Worm (Caenorhabditis elegans): ENCODE data around the gene hot-3.

Gene hot-3

DNA sequence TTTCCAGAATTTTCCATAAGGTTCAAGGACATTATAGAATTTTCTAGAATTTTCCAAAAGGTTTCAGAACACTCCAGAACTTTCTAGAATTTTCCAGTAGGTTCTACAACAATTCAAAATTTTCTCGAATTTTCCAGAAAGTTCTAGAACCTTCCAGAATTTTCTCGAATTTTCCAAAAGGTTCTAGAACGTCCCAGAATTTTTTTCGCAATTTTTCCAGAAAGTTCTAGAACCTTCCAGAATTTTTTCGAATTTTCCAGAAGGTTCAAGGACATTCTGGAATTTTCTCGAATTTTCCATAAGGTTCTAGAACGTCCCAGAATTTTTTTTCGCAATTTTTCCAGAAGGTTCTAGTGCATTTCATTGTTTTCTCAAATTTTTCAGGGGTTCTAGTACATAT is 45.9 kb upstream of the hot-3 start:
- TF ChIP-seq bed-2 (GFP tag; IDR thresholded peaks at IDR 0.05), result no peak
- peak; percentile 93 for TF ChIP-seq hsf-1 (GFP tag; IDR thresholded peaks at IDR 0.05)
- TF ChIP-seq rpc-1 (optimal IDR thresholded peaks at IDR 0.05), result peak; percentile 31
- TF ChIP-seq rpc-1 (tag; optimal IDR thresholded peaks at IDR 0.05), result no peak
- TF ChIP-seq unc-130 (GFP tag; optimal IDR thresholded peaks at IDR 0.05), result no peak

DNA sequence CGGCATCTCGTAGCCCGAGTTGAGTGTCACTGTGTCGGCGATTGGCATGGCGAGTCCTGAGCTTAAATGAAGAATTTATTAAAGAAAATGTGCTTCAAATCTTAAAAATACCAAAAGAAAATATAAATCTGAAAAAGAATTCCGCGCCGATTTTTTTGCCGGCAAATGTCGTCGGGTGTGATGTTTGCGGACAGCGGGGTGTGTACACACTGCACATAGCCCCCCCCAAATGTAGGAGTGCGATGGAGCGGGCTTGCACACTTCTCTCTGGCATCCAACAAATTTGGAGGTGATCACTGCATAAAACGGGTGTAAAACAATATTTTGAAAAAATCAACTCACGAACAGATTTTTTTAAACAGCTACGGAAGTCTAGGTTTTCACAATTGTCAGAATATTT is 44.3 kb upstream of the hot-3 start, which contains the start of gene Y39G8B.2:
TSS of gene Y39G8B.2 (minus strand) at position 61 of the 400 bp plus-strand sequence.
- TF ChIP-seq hrde-1 (tag; optimal IDR thresholded peaks at IDR 0.05; ENCODE audit: borderline replicate concordance) (no peak), C06A6.2 (GFP tag; conservative IDR thresholded peaks at IDR 0.05) (no peak), chd-7 (tag; optimal IDR thresholded peaks at IDR 0.05) (peak; percentile 1), ama-1 (optimal IDR thresholded peaks at IDR 0.05) (no peak), ama-1 (GFP tag; optimal IDR thresholded peaks at IDR 0.05) (no peak), egrh-3 (GFP tag; IDR thresholded peaks at IDR 0.05) (peak; percentile 74), B0336.3 (GFP tag; IDR thresholded peaks at IDR 0.05) (peak; percentile 50; the same call in 1 of the 2 replicates), zfh-2 (GFP tag; conservative IDR thresholded peaks at IDR 0.05) (peak; percentile 72), K11D2.4 (GFP tag; IDR thresholded peaks at IDR 0.05) (peak; percentile 50; the same call in 1 of the 2 replicates), nfyb-1 (GFP tag; IDR thresholded peaks at IDR 0.05) (peak; percentile 69), lsl-1 (GFP tag; optimal IDR thresholded peaks at IDR 0.05) (no peak), mes-4 (tag; optimal IDR thresholded peaks at IDR 0.05) (no peak), efl-1 (GFP tag; optimal IDR thresholded peaks at IDR 0.05) (peak; percentile 40), ekl-4 (GFP tag; IDR thresholded peaks at IDR 0.05) (peak; percentile 44; the same call in 1 of the 2 replicates), hmg-1.2 (GFP tag; IDR thresholded peaks at IDR 0.05) (peak; percentile 72), pha-4 (tag; optimal IDR thresholded peaks at IDR 0.05) (peak; percentile 60), tbp1 (GFP tag; optimal IDR thresholded peaks at IDR 0.05) (peak; percentile 45), ZK185.1 (tag; optimal IDR thresholded peaks at IDR 0.05; ENCODE audit: poor library complexity, severe bottlenecking) (no peak), attf-3 (GFP tag; conservative IDR thresholded peaks at IDR 0.05) (0 out of 2 replicates have a peak, but pooled peaks have one; percentile 26), dpl-1 (GFP tag; optimal IDR thresholded peaks at IDR 0.05) (peak; percentile 41), attf-6 (GFP tag; IDR thresholded peaks at IDR 0.05) (no peak), Y53G8AR.9 (GFP tag; conservative IDR thresholded peaks at IDR 0.05) (no peak), nhr-27 (tag; optimal IDR thresholded peaks at IDR 0.05) (no peak), mel-28 (tag; optimal IDR thresholded peaks at IDR 0.05; ENCODE audit: borderline replicate concordance) (no peak), T26A5.8 (tag; optimal IDR thresholded peaks at IDR 0.05) (no peak), F23B12.7 (tag; optimal IDR thresholded peaks at IDR 0.05; ENCODE audit: insufficient read depth) (peak; percentile 30), athp-1 (tag; optimal IDR thresholded peaks at IDR 0.05) (peak; percentile 22), lin-26 (GFP tag; IDR thresholded peaks at IDR 0.05) (no peak), him-1 (tag; optimal IDR thresholded peaks at IDR 0.05) (no peak), lin-35 (GFP tag; optimal IDR thresholded peaks at IDR 0.05) (peak in 1 of 3 experiments; percentile 72), snpc-1.3 (tag; optimal IDR thresholded peaks at IDR 0.05; ENCODE audit: insufficient read depth) (no peak), dpff-1 (tag; optimal IDR thresholded peaks at IDR 0.05) (no peak), ceh-100 (GFP tag; IDR thresholded peaks at IDR 0.05) (peak; percentile 63), xnd-1 (tag; optimal IDR thresholded peaks at IDR 0.05) (no peak), K12H6.12 (tag; optimal IDR thresholded peaks at IDR 0.05) (peak; percentile 65), ztf-28 (GFP tag; IDR thresholded peaks at IDR 0.05) (no peak), rpc-1 (optimal IDR thresholded peaks at IDR 0.05) (no peak), rpc-1 (tag; optimal IDR thresholded peaks at IDR 0.05) (no peak), bed-2 (GFP tag; IDR thresholded peaks at IDR 0.05) (no peak), ccch-3 (GFP tag; optimal IDR thresholded peaks at IDR 0.05) (no peak), mcd-1 (GFP tag; IDR thresholded peaks at IDR 0.05) (peak; percentile 96), nhr-90 (tag; optimal IDR thresholded peaks at IDR 0.05) (no peak), bed-1 (GFP tag; IDR thresholded peaks at IDR 0.05) (no peak), hmg-20 (GFP tag; IDR thresholded peaks at IDR 0.05) (no peak), hlh-12 (tag; optimal IDR thresholded peaks at IDR 0.05) (no peak), nhr-80 (tag; optimal IDR thresholded peaks at IDR 0.05) (peak; percentile 74)

Measured in whole organism, young adult.